Worm (Caenorhabditis elegans) whole organism, mixed stage, embryonic: Measurements from ENCODE around the gene Y111B2A.2.

Experiments used
- blmp-1 ChIP-seq: fragments of 150-350 bp; optimal IDR thresholded peaks from 2 replicates; lab custom pipeline; 2014; ENCODE audit warnings: missing biosample characterization, missing genetic modification characterization
- lsy-2 ChIP-seq: fragments of 150-350 bp; optimal IDR thresholded peaks from 2 replicates; lab custom pipeline; 2014; ENCODE audit warnings: missing biosample characterization, missing genetic modification characterization
- nhr-2 ChIP-seq: fragments of 150-350 bp; optimal IDR thresholded peaks from 2 replicates; lab custom pipeline; 2014; ENCODE audit warnings: missing biosample characterization, missing genetic modification characterization

ce11 chrIII:12510505-12510904 lies 14.6 kb downstream of the Y111B2A.2 start:
- TF ChIP-seq blmp-1 (no peak), nhr-2 (tag; lab: Kevin White, UChicago) (no peak), lsy-2 (tag; lab: Kevin White, UChicago) (no peak)
